Worm (Caenorhabditis elegans) whole organism, early embryonic: ENCODE data around the gene F17E9.3.

ENCODE experiments used
- B0310.2 ChIP-seq: sonication (generic microtip); optimal IDR thresholded peaks from 2 replicates; lab custom pipeline; 2016; ENCODE audit warnings: mild to moderate bottlenecking, missing genetic modification characterization, missing compliant biosample characterization
- F13C5.2 ChIP-seq: sonication (generic microtip); optimal IDR thresholded peaks from 2 replicates; lab custom pipeline; 2017; ENCODE audit warnings: mild to moderate bottlenecking, missing genetic modification characterization, inconsistent platforms, missing compliant biosample characterization
- aly-1 ChIP-seq: sonication (generic microtip); optimal IDR thresholded peaks from 2 replicates; lab custom pipeline; 2016; ENCODE audit warnings: missing genetic modification characterization, missing compliant biosample characterization
- ama-1 ChIP-seq: fragments of 150-350 bp; optimal IDR thresholded peaks from 2 replicates; lab custom pipeline; 2014
- ceh-13 ChIP-seq: fragments of 200-800 bp; sonication (Bioruptor generic); optimal IDR thresholded peaks from 2 replicates; lab custom pipeline; 2018; ENCODE audit warnings: mild to moderate bottlenecking, missing genetic modification characterization, missing compliant biosample characterization
- ceh-36 ChIP-seq: sonication (generic microtip); optimal IDR thresholded peaks from 2 replicates; lab custom pipeline; 2016; ENCODE audit warnings: missing genetic modification characterization, inconsistent platforms, missing compliant biosample characterization
- flt-1 ChIP-seq: fragments of 200-800 bp; sonication (Bioruptor generic); IDR thresholded peaks from 2 replicates; pipeline ENCODE4 v1.3.6; 2022; ENCODE audit warnings: missing genetic modification characterization, missing compliant biosample characterization
- hmbx-1 ChIP-seq: sonication (generic microtip); optimal IDR thresholded peaks from 2 replicates; lab custom pipeline; 2016; ENCODE audit warnings: mild to moderate bottlenecking, missing genetic modification characterization, missing compliant biosample characterization
- hmg-4 ChIP-seq: fragments of 200-800 bp; sonication (Bioruptor generic); optimal IDR thresholded peaks from 2 replicates; lab custom pipeline; 2018; ENCODE audit warnings: mild to moderate bottlenecking, missing genetic modification characterization, missing compliant biosample characterization
- hnd-1 ChIP-seq: sonication (generic microtip); optimal IDR thresholded peaks from 2 replicates; lab custom pipeline; 2016; ENCODE audit warnings: missing genetic modification characterization, missing compliant biosample characterization
- pes-1 ChIP-seq: fragments of 200-800 bp; sonication (Bioruptor generic); IDR thresholded peaks from 2 replicates; pipeline ENCODE4 v1.3.6; 2022; ENCODE audit warnings: missing genetic modification reagents, missing genetic modification characterization, missing compliant biosample characterization
- scrt-1 ChIP-seq: fragments of 200-800 bp; sonication (Bioruptor generic); IDR thresholded peaks from 2 replicates; pipeline ENCODE4 v1.3.6; 2022; ENCODE audit warnings: missing genetic modification characterization, missing compliant biosample characterization
- tbx-37 ChIP-seq: fragments of 200-800 bp; sonication (Bioruptor generic); conservative IDR thresholded peaks from 2 replicates; pipeline ENCODE4 v1.3.6; 2022; ENCODE audit warnings: missing genetic modification reagents, missing genetic modification characterization, missing compliant biosample characterization
- tra-4 ChIP-seq: sonication (generic microtip); optimal IDR thresholded peaks from 2 replicates; lab custom pipeline; 2017; ENCODE audit warnings: missing genetic modification characterization, missing compliant biosample characterization

DNA sequence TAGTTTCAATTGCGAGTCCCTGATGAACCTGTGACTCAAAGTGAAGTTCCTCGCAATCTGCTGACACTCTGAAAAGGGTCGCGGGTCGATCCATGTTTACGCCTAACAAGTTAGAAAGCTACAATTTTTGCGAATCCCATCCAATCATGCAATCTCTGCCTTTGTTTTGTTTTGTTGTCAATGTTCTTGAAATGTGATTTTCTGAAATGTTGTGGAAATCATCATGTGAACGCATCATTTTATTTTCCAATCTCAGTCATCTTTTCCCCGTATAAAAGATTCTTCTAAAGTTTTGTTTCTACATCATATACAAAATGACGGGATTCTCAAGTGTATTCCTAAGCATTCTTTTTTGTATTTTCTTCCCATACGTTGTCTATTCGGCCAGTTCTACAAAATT lies 6.6 kb upstream of the F17E9.3 start, which contains the start of gene F17E9.4:
- TF ChIP-seq ama-1 (lab: Kevin White, UChicago) (no peak), aly-1 (tag; lab: Kevin White, UChicago) (no peak), scrt-1 (GFP tag; lab: Robert Waterston, UW) (no peak), B0310.2 (tag; lab: Kevin White, UChicago) (no peak), pes-1 (GFP tag; lab: Robert Waterston, UW) (no peak), hmg-4 (GFP tag; lab: Kevin White, UChicago) (no peak), tra-4 (tag; lab: Kevin White, UChicago) (no peak), tbx-37 (GFP tag; lab: Robert Waterston, UW) (no peak), hmbx-1 (tag; lab: Kevin White, UChicago) (no peak), flt-1 (GFP tag; lab: Robert Waterston, UW) (no peak), ceh-13 (no peak), hnd-1 (tag; lab: Kevin White, UChicago) (no peak), ceh-36 (tag; lab: Kevin White, UChicago) (no peak), F13C5.2 (no peak)
